Fruit fly (Drosophila melanogaster): ENCODE measurements around the gene PolG1.
A peak's percentile ranks its signal among the peaks of the same experiment; 100 is the strongest.

Gene PolG1

DNA sequence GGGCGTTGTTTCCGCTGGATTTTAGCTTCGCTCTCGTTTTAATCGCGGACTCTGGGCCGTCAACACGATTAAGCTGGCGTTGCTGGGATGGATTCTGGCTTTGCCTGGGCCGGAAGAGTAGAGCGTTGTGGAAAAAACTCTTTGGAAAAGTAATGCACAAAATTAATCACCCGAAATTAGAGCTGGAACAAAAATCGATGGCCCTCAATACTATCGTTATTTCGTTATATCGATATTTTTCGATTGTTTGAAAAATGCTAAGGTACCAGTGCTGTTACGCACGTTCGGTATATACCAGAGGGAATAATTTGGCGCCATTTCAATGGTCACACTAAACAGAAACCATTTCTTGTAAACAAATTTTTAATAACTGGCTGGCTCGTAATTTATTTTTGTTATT lies 2.0 kb upstream of the PolG1 start, which contains the start of the genes Arpc1 and Orc5 (continued):
- TF ChIP-seq CG9437 (GFP tag; optimal IDR thresholded peaks at IDR 0.05) (no peak), CG10543 (GFP tag; optimal IDR thresholded peaks at IDR 0.05) (no peak), HmgD (GFP tag; optimal IDR thresholded peaks at IDR 0.05) (peak; percentile 46), Lhr (GFP tag; optimal IDR thresholded peaks at IDR 0.05) (peak; percentile 69), mam (GFP tag; optimal IDR thresholded peaks at IDR 0.05) (no peak), so (GFP tag; IDR thresholded peaks at IDR 0.05) (no peak), CG4707 (GFP tag; optimal IDR thresholded peaks at IDR 0.05) (no peak), phol (tag; optimal IDR thresholded peaks at IDR 0.05) (peak; percentile 56), CG4360 (GFP tag; IDR thresholded peaks at IDR 0.05) (no peak), Sry-δ (GFP tag; optimal IDR thresholded peaks at IDR 0.05) (peak; percentile 96), CG2678 (tag; optimal IDR thresholded peaks at IDR 0.05) (no peak), CG2129 (GFP tag; IDR thresholded peaks at IDR 0.05; ENCODE audit: partially characterized antibody) (peak; percentile 82), zen2 (GFP tag; IDR thresholded peaks at IDR 0.05; ENCODE audit: partially characterized antibody) (peak; percentile 72), mld (GFP tag; IDR thresholded peaks at IDR 0.05; ENCODE audit: partially characterized antibody) (peak; percentile 81; the same call in 1 of the 3 replicates), prd (optimal IDR thresholded peaks at IDR 0.05) (no peak), prd (GFP tag; IDR thresholded peaks at IDR 0.05) (no peak), CG1647 (GFP tag; optimal IDR thresholded peaks at IDR 0.05) (no peak), MBD-R2 (GFP tag; IDR thresholded peaks at IDR 0.05) (peak; percentile 90), CG12659 (GFP tag; optimal IDR thresholded peaks at IDR 0.05) (peak; percentile 79), nerfin-1 (tag; optimal IDR thresholded peaks at IDR 0.05) (peak; percentile 18), HLH4C (GFP tag; IDR thresholded peaks at IDR 0.05; ENCODE audit: partially characterized antibody) (peak; percentile 77), hbn (GFP tag; IDR thresholded peaks at IDR 0.05; ENCODE audit: partially characterized antibody) (peak; percentile 92), CG42726 (GFP tag; IDR thresholded peaks at IDR 0.05; ENCODE audit: partially characterized antibody) (peak; percentile 78), Pdp1 (GFP tag; optimal IDR thresholded peaks at IDR 0.05) (peak in 1 of 2 experiments; percentile 84), tna (GFP tag; IDR thresholded peaks at IDR 0.05; ENCODE audit: partially characterized antibody) (peak; percentile 70), wek (GFP tag; optimal IDR thresholded peaks at IDR 0.05) (no peak), scrt (GFP tag; optimal IDR thresholded peaks at IDR 0.05) (no peak), BtbVII (GFP tag; optimal IDR thresholded peaks at IDR 0.05) (no peak), Myb (GFP tag; optimal IDR thresholded peaks at IDR 0.05) (peak; percentile 83), D19A (tag; optimal IDR thresholded peaks at IDR 0.05) (no peak), HmgZ (tag; optimal IDR thresholded peaks at IDR 0.05) (peak; percentile 67), CG17186 (GFP tag; optimal IDR thresholded peaks at IDR 0.05) (peak; percentile 61), HLHmδ (GFP tag; optimal IDR thresholded peaks at IDR 0.05) (no peak), CG13296 (GFP tag; optimal IDR thresholded peaks at IDR 0.05) (no peak), nmo (GFP tag; optimal IDR thresholded peaks at IDR 0.05) (peak; percentile 52), Sin3A (optimal IDR thresholded peaks at IDR 0.05) (peak; percentile 58), trem (tag; optimal IDR thresholded peaks at IDR 0.05) (peak; percentile 76), ranshi (GFP tag; IDR thresholded peaks at IDR 0.05) (no peak), CG9876 (GFP tag; optimal IDR thresholded peaks at IDR 0.05) (no peak), hb (GFP tag; IDR thresholded peaks at IDR 0.05; ENCODE audit: partially characterized antibody) (peak; percentile 83), CG15514 (GFP tag; optimal IDR thresholded peaks at IDR 0.05) (peak; percentile 51), dmrt99B (tag; optimal IDR thresholded peaks at IDR 0.05) (no peak), Ets97D (GFP tag; optimal IDR thresholded peaks at IDR 0.05) (peak; percentile 62), YL-1 (GFP tag; optimal IDR thresholded peaks at IDR 0.05) (peak; percentile 82), B-H2 (GFP tag; optimal IDR thresholded peaks at IDR 0.05) (no peak), jing (GFP tag; optimal IDR thresholded peaks at IDR 0.05) (no peak), peb (GFP tag; IDR thresholded peaks at IDR 0.05) (no peak), bbx (GFP tag; IDR thresholded peaks at IDR 0.05; ENCODE audit: partially characterized antibody) (peak; percentile 91), CG8388 (GFP tag; optimal IDR thresholded peaks at IDR 0.05) (no peak), stwl (tag; optimal IDR thresholded peaks at IDR 0.05) (peak; percentile 48)

Data from whole organism, embryonic.